Worm (Caenorhabditis elegans) whole organism, midembryonic: ENCODE data around the gene T22B2.3.

Source experiments
- T22C8.4 ChIP-seq: fragments of 200-800 bp; sonication (Bioruptor generic); IDR thresholded peaks from 2 replicates; pipeline ENCODE4 v1.3.6; 2022; ENCODE audit warnings: missing genetic modification characterization, missing compliant biosample characterization
- cog-1 ChIP-seq: sonication (generic microtip); optimal IDR thresholded peaks from 2 replicates; lab custom pipeline; 2016; ENCODE audit warnings: missing genetic modification characterization, missing compliant biosample characterization
- flt-1 ChIP-seq: fragments of 200-800 bp; sonication (Bioruptor generic); IDR thresholded peaks from 2 replicates; pipeline ENCODE4 v1.3.6; 2022; ENCODE audit warnings: missing genetic modification characterization, missing compliant biosample characterization
- klf-2 ChIP-seq: fragments of 200-800 bp; sonication (Bioruptor generic); conservative IDR thresholded peaks from 2 replicates; pipeline ENCODE4 v1.3.6; 2022; ENCODE audit warnings: missing genetic modification reagents, missing genetic modification characterization, missing compliant biosample characterization
- med-1 ChIP-seq: sonication (generic microtip); optimal IDR thresholded peaks from 2 replicates; lab custom pipeline; 2017; ENCODE audit warnings: missing genetic modification characterization, mild to moderate bottlenecking, missing compliant biosample characterization, antibody characterized with exemption, missing genetic modification reagents; ENCODE audit not compliant: insufficient read depth
- ref-1 ChIP-seq: fragments of 200-800 bp; sonication (Bioruptor generic); conservative IDR thresholded peaks from 2 replicates; pipeline ENCODE4 v1.3.6; 2022; ENCODE audit warnings: missing genetic modification reagents, missing genetic modification characterization, missing compliant biosample characterization
- tab-1 ChIP-seq: fragments of 200-800 bp; sonication (Bioruptor generic); IDR thresholded peaks from 2 replicates; pipeline ENCODE4 v1.3.6; 2022; ENCODE audit warnings: missing genetic modification characterization, missing compliant biosample characterization
- ztf-23 ChIP-seq: fragments of 200-800 bp; sonication (Bioruptor generic); IDR thresholded peaks from 2 replicates; pipeline ENCODE4 v1.3.6; 2022; ENCODE audit warnings: missing genetic modification reagents, missing genetic modification characterization, missing compliant biosample characterization
- ztf-29 ChIP-seq: fragments of 200-800 bp; sonication (Bioruptor generic); IDR thresholded peaks from 2 replicates; pipeline ENCODE4 v1.3.6; 2022; ENCODE audit warnings: missing genetic modification reagents, missing genetic modification characterization, missing compliant biosample characterization

DNA sequence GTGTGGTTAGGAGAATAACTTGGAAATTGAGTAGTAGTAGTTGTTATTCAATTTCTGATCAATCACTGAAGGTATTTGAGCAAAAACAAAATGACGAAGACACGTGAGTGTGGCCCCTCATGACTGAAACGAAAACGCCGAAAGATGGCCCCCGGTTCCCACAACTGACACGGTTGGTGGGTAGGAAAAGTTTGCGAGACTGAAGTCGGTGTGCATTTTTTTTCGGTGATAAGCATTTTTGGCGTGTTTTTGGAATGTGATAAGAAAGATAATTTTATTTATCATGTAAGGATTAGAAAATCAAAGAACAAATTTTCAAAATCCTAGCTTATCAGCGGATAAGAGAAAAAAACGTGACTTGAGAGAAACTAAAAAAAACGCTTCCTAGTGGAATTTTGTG, 27.0 kb downstream of the T22B2.3 start:
- TF ChIP-seq cog-1 (no peak), tab-1 (GFP tag; lab: Robert Waterston, UW) (no peak), flt-1 (GFP tag; lab: Robert Waterston, UW) (no peak), ztf-29 (GFP tag; lab: Robert Waterston, UW) (no peak), ref-1 (GFP tag; lab: Robert Waterston, UW) (no peak), med-1 (GFP tag; lab: Kevin White, UChicago) (no peak), ztf-23 (no peak), klf-2 (GFP tag; lab: Robert Waterston, UW) (no peak), T22C8.4 (GFP tag; lab: Robert Waterston, UW) (no peak)
